Fruit fly (Drosophila melanogaster): ENCODE measurements around the gene CG11885.

CG11885 gene

DNA sequence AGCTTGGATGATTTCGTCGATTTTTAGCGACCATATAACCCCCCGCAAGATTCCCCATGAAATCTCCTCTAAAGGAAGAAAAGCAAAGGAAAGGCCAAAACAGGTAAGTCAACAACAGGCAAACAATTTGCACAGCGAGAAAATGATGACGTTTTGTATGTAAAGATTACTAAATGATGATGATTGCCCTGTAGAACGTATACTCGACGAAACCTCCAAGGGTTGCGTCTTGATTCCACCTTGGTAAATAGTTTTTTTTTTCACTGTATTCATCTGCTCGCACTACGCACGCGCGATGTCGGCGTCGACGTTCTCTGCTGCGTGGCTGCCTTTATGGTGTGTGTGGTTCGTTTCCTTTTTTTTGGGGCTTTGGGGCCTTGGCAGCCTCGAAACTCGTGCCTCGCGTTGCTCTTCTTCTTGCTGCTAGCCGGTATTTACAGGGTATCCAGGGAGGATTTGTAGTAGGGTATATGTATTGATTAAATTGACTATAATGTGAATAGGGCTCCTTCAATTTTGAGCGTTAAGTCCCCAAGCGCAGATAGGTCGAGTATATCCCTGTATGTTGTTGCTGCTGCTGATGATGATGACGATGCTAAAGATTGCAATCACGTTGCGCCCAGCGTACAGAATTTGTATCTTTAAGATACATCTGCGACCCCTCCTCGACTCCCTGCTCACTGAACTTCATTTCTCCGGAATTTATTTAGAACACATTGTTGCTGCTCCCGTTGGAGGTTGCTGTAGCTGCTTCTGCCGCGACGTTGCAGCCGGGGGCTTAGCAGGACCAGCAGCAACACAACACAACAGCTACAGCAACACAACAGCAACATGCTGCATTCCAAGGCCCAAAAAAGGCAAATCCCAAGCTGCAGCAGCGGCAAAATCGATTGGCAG lies 6.3 kb upstream of the CG11885 start (continued):
- TF ChIP-seq CG11695 (GFP tag; IDR thresholded peaks at IDR 0.05) (no peak), gsb-n (tag; optimal IDR thresholded peaks at IDR 0.05) (no peak), schlank (tag; optimal IDR thresholded peaks at IDR 0.05) (no peak), pros (GFP tag; optimal IDR thresholded peaks at IDR 0.05) (no peak), CG7357 (GFP tag; IDR thresholded peaks at IDR 0.05) (no peak), Dfd (GFP tag; optimal IDR thresholded peaks at IDR 0.05) (no peak), Hr51 (GFP tag; optimal IDR thresholded peaks at IDR 0.05) (no peak), ERR (GFP tag; optimal IDR thresholded peaks at IDR 0.05) (no peak), CG9727 (GFP tag; optimal IDR thresholded peaks at IDR 0.05) (peak; percentile 21), CG2116 (GFP tag; optimal IDR thresholded peaks at IDR 0.05) (no peak), CG4707 (GFP tag; optimal IDR thresholded peaks at IDR 0.05) (no peak), CG12769 (tag; optimal IDR thresholded peaks at IDR 0.05) (no peak), vfl (GFP tag; optimal IDR thresholded peaks at IDR 0.05) (peak; percentile 4), Deaf1 (tag; optimal IDR thresholded peaks at IDR 0.05) (no peak), CG15696 (tag; optimal IDR thresholded peaks at IDR 0.05) (no peak), CG16813 (GFP tag; IDR thresholded peaks at IDR 0.05; ENCODE audit: partially characterized antibody) (no peak), stc (GFP tag; IDR thresholded peaks at IDR 0.05) (no peak), seq (GFP tag; IDR thresholded peaks at IDR 0.05) (no peak), Dip3 (GFP tag; optimal IDR thresholded peaks at IDR 0.05) (no peak), her (GFP tag; optimal IDR thresholded peaks at IDR 0.05) (no peak), Gug (GFP tag; IDR thresholded peaks at IDR 0.05) (no peak), wek (GFP tag; optimal IDR thresholded peaks at IDR 0.05) (no peak), tap (tag; optimal IDR thresholded peaks at IDR 0.05) (no peak), CG17385 (GFP tag; optimal IDR thresholded peaks at IDR 0.05) (peak; percentile 5), ci (GFP tag; IDR thresholded peaks at IDR 0.05) (peak; percentile 66; the same call in 1 of the 3 replicates), kni (GFP tag; optimal IDR thresholded peaks at IDR 0.05) (no peak), CG42726 (GFP tag; IDR thresholded peaks at IDR 0.05; ENCODE audit: partially characterized antibody) (no peak), CG1603 (tag; optimal IDR thresholded peaks at IDR 0.05) (peak; percentile 41), CG14441 (GFP tag; IDR thresholded peaks at IDR 0.05) (no peak), Six4 (GFP tag; optimal IDR thresholded peaks at IDR 0.05) (no peak), lola (GFP tag; optimal IDR thresholded peaks at IDR 0.05) (no peak), CG18619 (GFP tag; optimal IDR thresholded peaks at IDR 0.05) (no peak), Ada2b (GFP tag; IDR thresholded peaks at IDR 0.05) (no peak), Camta (GFP tag; optimal IDR thresholded peaks at IDR 0.05) (no peak), CkIIα-i1 (GFP tag; IDR thresholded peaks at IDR 0.05) (no peak), bbx (GFP tag; IDR thresholded peaks at IDR 0.05; ENCODE audit: partially characterized antibody) (no peak), Jarid2 (GFP tag; optimal IDR thresholded peaks at IDR 0.05) (no peak), CG9609 (GFP tag; optimal IDR thresholded peaks at IDR 0.05) (no peak), E2f2 (GFP tag; IDR thresholded peaks at IDR 0.05) (no peak), CG5245 (GFP tag; optimal IDR thresholded peaks at IDR 0.05) (no peak), Fer2 (tag; optimal IDR thresholded peaks at IDR 0.05) (no peak), al (GFP tag; IDR thresholded peaks at IDR 0.05) (no peak), CG8924 (tag; optimal IDR thresholded peaks at IDR 0.05) (no peak), crp (GFP tag; optimal IDR thresholded peaks at IDR 0.05) (no peak), Sry-δ (GFP tag; optimal IDR thresholded peaks at IDR 0.05) (no peak), Dbx (GFP tag; IDR thresholded peaks at IDR 0.05) (no peak), CG15073 (GFP tag; optimal IDR thresholded peaks at IDR 0.05) (no peak), CG31388 (GFP tag; optimal IDR thresholded peaks at IDR 0.05) (no peak), toy (GFP tag; IDR thresholded peaks at IDR 0.05) (no peak)

All from whole organism, embryonic.